Fruit fly (Drosophila melanogaster): ENCODE results near the gene KrT95D.

KrT95D gene

DNA sequence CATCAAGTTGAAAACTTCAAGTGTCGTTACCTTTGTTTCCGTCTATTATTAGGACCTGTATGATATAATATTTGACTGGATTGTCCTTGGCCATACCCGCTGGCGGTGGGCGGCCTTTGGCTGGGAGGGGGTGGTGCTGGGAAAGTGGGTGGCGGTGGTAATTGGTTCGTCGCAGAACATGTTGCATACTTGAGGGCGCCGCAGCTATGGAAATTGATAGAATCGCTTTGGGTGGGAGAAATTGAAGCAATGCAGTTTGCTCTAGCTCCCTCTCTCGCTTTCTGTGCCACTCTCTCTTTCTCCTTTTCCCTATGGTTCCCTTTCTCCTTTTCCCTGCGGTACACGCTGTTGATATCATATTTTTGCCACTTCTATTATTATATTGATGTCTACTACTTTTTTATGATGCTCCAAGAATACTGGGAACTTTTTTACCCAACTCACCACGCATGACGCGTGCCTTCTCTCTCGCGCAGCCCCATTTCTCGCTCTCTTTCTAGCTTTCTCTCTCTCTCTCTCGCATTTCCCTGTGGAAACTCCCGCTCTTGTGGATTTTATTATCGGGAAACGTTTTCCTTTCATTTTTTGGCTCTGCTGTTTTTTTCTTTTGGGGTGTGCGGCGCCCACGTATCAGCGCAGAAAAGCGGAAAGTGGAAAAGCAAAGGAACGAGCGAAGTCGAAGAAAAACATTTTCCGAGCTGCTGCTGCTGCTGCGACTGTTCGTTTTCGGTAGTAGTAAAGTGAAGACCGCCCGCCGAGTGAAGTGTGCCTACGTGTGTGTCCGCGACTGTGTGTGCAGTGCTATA is 66.5 kb downstream of the KrT95D start:
- no peak for TF ChIP-seq achi (GFP tag; optimal IDR thresholded peaks at IDR 0.05)
- peak; percentile 12 for TF ChIP-seq svp (GFP tag)
- TF ChIP-seq CG1621 (tag; optimal IDR thresholded peaks at IDR 0.05), result no peak
- peak; percentile 12 for TF ChIP-seq Eip78C (GFP tag)

DNA sequence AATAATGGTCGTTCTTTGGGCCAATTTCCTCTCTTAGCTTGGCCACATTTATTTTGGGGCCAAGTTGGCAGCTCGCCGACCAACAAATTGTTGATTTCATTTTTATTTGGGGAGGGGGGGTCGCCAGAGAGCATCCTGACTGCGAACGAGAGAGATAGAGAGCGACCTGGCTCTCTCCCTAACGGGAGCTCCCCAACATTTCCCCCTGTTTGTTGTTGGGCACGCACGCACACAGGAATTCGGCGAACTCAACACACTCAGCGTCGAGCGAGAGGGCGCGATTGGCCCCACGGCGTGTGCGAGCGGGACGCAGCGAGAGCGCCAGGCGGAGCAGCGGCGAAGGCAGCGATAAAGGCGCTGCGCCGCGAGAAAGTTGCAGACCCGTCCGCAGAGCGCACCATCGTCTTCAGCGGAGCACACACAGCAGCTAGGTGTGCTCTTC is 68.8 kb downstream of the KrT95D start, which contains the start of gene CG31140:
Gene CG31140 (plus strand): TSS at position 400 of the 442 bp plus-strand sequence.
- peak; percentile 47 for TF ChIP-seq CG7368 (GFP tag; optimal IDR thresholded peaks at IDR 0.05)
- TF ChIP-seq CG9139 (GFP tag; optimal IDR thresholded peaks at IDR 0.05), result no peak
- TF ChIP-seq Sox14 (GFP tag; optimal IDR thresholded peaks at IDR 0.05), result no peak
- TF ChIP-seq Sox15 (GFP tag; optimal IDR thresholded peaks at IDR 0.05), result no peak
- TF ChIP-seq CG1621 (tag; optimal IDR thresholded peaks at IDR 0.05), result peak; percentile 48
- TF ChIP-seq fd85E (GFP tag; optimal IDR thresholded peaks at IDR 0.05), result peak; percentile 31
- no peak for TF ChIP-seq CG11902 (GFP tag; optimal IDR thresholded peaks at IDR 0.05)
- peak; percentile 48; the same call in 2 of the 3 replicates for TF ChIP-seq CG8119 (GFP tag; IDR thresholded peaks at IDR 0.05)
- TF ChIP-seq fd59A (GFP tag; optimal IDR thresholded peaks at IDR 0.05), result no peak
- TF ChIP-seq CG6276 (GFP tag; optimal IDR thresholded peaks at IDR 0.05), result peak; percentile 27
- peak; percentile 31 for TF ChIP-seq Lpt (GFP tag; optimal IDR thresholded peaks at IDR 0.05)
- peak; percentile 80 for TF ChIP-seq Eip78C (GFP tag)
- no peak for TF ChIP-seq CG3032 (tag; optimal IDR thresholded peaks at IDR 0.05)
- no peak for TF ChIP-seq CG34406 (GFP tag; optimal IDR thresholded peaks at IDR 0.05)
- no peak for TF ChIP-seq acj6 (GFP tag; optimal IDR thresholded peaks at IDR 0.05)
- no peak for TF ChIP-seq pdm3 (GFP tag; optimal IDR thresholded peaks at IDR 0.05)
- TF ChIP-seq vri (GFP tag; optimal IDR thresholded peaks at IDR 0.05), result no peak
- TF ChIP-seq achi (GFP tag; optimal IDR thresholded peaks at IDR 0.05), result no peak
- peak; percentile 21; the same call in 1 of the 2 replicates for TF ChIP-seq CG15336 (GFP tag; IDR thresholded peaks at IDR 0.05)
- TF ChIP-seq CG11294 (GFP tag; IDR thresholded peaks at IDR 0.05), result no peak
- no peak for TF ChIP-seq Met (GFP tag; optimal IDR thresholded peaks at IDR 0.05)
- peak; percentile 46 for TF ChIP-seq net (GFP tag; optimal IDR thresholded peaks at IDR 0.05)
- no peak for TF ChIP-seq Hr4 (GFP tag; optimal IDR thresholded peaks at IDR 0.05)
- TF ChIP-seq spab (GFP tag; optimal IDR thresholded peaks at IDR 0.05), result no peak
- TF ChIP-seq esn (GFP tag; optimal IDR thresholded peaks at IDR 0.05), result peak; percentile 25
- no peak for TF ChIP-seq CG32006 (GFP tag; optimal IDR thresholded peaks at IDR 0.05)
- TF ChIP-seq Smox (GFP tag; optimal IDR thresholded peaks at IDR 0.05), result no peak
- peak; percentile 42 for TF ChIP-seq CG3919 (GFP tag; optimal IDR thresholded peaks at IDR 0.05)
- no peak for TF ChIP-seq CG8632 (GFP tag; optimal IDR thresholded peaks at IDR 0.05)
- TF ChIP-seq CG6163 (GFP tag; IDR thresholded peaks at IDR 0.05), result peak; percentile 57; the same call in 2 of the 3 replicates
- TF ChIP-seq CG4318 (GFP tag; optimal IDR thresholded peaks at IDR 0.05), result no peak
- TF ChIP-seq CG10631 (GFP tag; optimal IDR thresholded peaks at IDR 0.05), result no peak
- no peak for TF ChIP-seq lz (GFP tag; optimal IDR thresholded peaks at IDR 0.05)
- no peak for TF ChIP-seq topi (GFP tag; optimal IDR thresholded peaks at IDR 0.05)
- TF ChIP-seq Sox102F (GFP tag; optimal IDR thresholded peaks at IDR 0.05), result peak; percentile 23
- peak; percentile 79 for TF ChIP-seq CG6854 (GFP tag; optimal IDR thresholded peaks at IDR 0.05)
- no peak for TF ChIP-seq Gug (GFP tag; IDR thresholded peaks at IDR 0.05)
- no peak for TF ChIP-seq CG10669 (GFP tag; optimal IDR thresholded peaks at IDR 0.05)
- TF ChIP-seq CG16779 (tag; optimal IDR thresholded peaks at IDR 0.05), result peak; percentile 54
- TF ChIP-seq Eip93F (GFP tag; optimal IDR thresholded peaks at IDR 0.05), result no peak
- no peak for TF ChIP-seq Hr38 (GFP tag; optimal IDR thresholded peaks at IDR 0.05)
- TF ChIP-seq dsx (GFP tag; optimal IDR thresholded peaks at IDR 0.05; ENCODE audit: poor library complexity, severe bottlenecking), result peak; percentile 46
- peak; percentile 27 for TF ChIP-seq Ets96B (tag; optimal IDR thresholded peaks at IDR 0.05)
- TF ChIP-seq Hr39 (GFP tag; optimal IDR thresholded peaks at IDR 0.05), result no peak
- TF ChIP-seq Eip75B (GFP tag; optimal IDR thresholded peaks at IDR 0.05), result peak; percentile 31
- TF ChIP-seq CG6808 (GFP tag; optimal IDR thresholded peaks at IDR 0.05), result peak; percentile 27
- no peak for TF ChIP-seq salr (GFP tag; optimal IDR thresholded peaks at IDR 0.05)
- no peak for TF ChIP-seq Ets21C (GFP tag; optimal IDR thresholded peaks at IDR 0.05)

Measured in whole organism, prepupa.